Fruit fly (Drosophila melanogaster) whole organism, prepupa: ENCODE results near the gene RpS8.

Experiments used
- Blimp-1 ChIP-seq: fragments of 200-800 bp; sonication (Bioruptor generic); optimal IDR thresholded peaks from 3 replicates; lab custom pipeline; 2017; ENCODE audit warnings: missing biosample characterization, missing genetic modification characterization, mild to moderate bottlenecking, moderate library complexity, missing genetic modification reagents
- CG10631 ChIP-seq: fragments of 200-800 bp; sonication (Bioruptor generic); optimal IDR thresholded peaks from 2 replicates; lab custom pipeline; 2016; ENCODE audit warnings: missing biosample characterization, missing genetic modification characterization
- CG11762 ChIP-seq: fragments of 200-800 bp; sonication (Bioruptor generic); optimal IDR thresholded peaks from 3 replicates; lab custom pipeline; 2016; ENCODE audit warnings: missing biosample characterization, missing genetic modification characterization; ENCODE audit not compliant: insufficient read depth
- CG11902 ChIP-seq: fragments of 200-800 bp; sonication (Bioruptor generic); optimal IDR thresholded peaks from 3 replicates; lab custom pipeline; 2016; ENCODE audit warnings: missing biosample characterization, missing genetic modification characterization
- CG15336 ChIP-seq: fragments of 200-800 bp; sonication (Bioruptor generic); IDR thresholded peaks from 2 replicates; pipeline ENCODE4 v1.3.6; 2022; ENCODE audit warnings: missing biosample characterization, missing genetic modification characterization
- CG1621 ChIP-seq: fragments of 200-800 bp; sonication (Bioruptor generic); optimal IDR thresholded peaks from 3 replicates; lab custom pipeline; 2018; ENCODE audit warnings: missing biosample characterization, mild to moderate bottlenecking, missing genetic modification characterization
- CG16779 ChIP-seq: fragments of 200-800 bp; sonication (Bioruptor generic); optimal IDR thresholded peaks from 3 replicates; lab custom pipeline; 2017; ENCODE audit warnings: missing biosample characterization, mild to moderate bottlenecking, missing genetic modification characterization
- CG3032 ChIP-seq: fragments of 200-800 bp; optimal IDR thresholded peaks from 2 replicates; lab custom pipeline; 2019; ENCODE audit warnings: missing biosample characterization, mild to moderate bottlenecking, missing genetic modification characterization, moderate library complexity
- CG31627 ChIP-seq: fragments of 200-800 bp; sonication (Bioruptor generic); optimal IDR thresholded peaks from 3 replicates; lab custom pipeline; 2016; ENCODE audit warnings: missing biosample characterization, missing genetic modification characterization
- CG32006 ChIP-seq: fragments of 200-800 bp; sonication (Bioruptor generic); optimal IDR thresholded peaks from 3 replicates; lab custom pipeline; 2017; ENCODE audit warnings: missing biosample characterization, mild to moderate bottlenecking, missing genetic modification characterization
- CG3919 ChIP-seq: fragments of 200-800 bp; sonication (Bioruptor generic); optimal IDR thresholded peaks from 3 replicates; lab custom pipeline; 2016; ENCODE audit warnings: missing biosample characterization, missing genetic modification characterization
- CG4318 ChIP-seq: fragments of 200-800 bp; sonication (Bioruptor generic); optimal IDR thresholded peaks from 3 replicates; lab custom pipeline; 2017; ENCODE audit warnings: missing biosample characterization, mild to moderate bottlenecking, missing genetic modification characterization
- CG6276 ChIP-seq: fragments of 200-800 bp; sonication (Bioruptor generic); optimal IDR thresholded peaks from 2 replicates; lab custom pipeline; 2017; ENCODE audit warnings: missing biosample characterization, mild to moderate bottlenecking, missing genetic modification characterization
- CG6792 ChIP-seq: fragments of 200-800 bp; sonication (Bioruptor generic); optimal IDR thresholded peaks from 3 replicates; lab custom pipeline; 2016; ENCODE audit warnings: missing biosample characterization, missing genetic modification characterization
- CG6808 ChIP-seq: fragments of 200-800 bp; sonication (Bioruptor generic); optimal IDR thresholded peaks from 3 replicates; lab custom pipeline; 2017; ENCODE audit warnings: missing biosample characterization, missing genetic modification characterization, mild to moderate bottlenecking, moderate library complexity, missing genetic modification reagents
- CG7368 ChIP-seq: fragments of 200-800 bp; sonication (Bioruptor generic); optimal IDR thresholded peaks from 3 replicates; lab custom pipeline; 2016; ENCODE audit warnings: missing biosample characterization, missing genetic modification characterization
- CG8119 ChIP-seq: fragments of 200-800 bp; sonication (Bioruptor generic); IDR thresholded peaks from 3 replicates; pipeline ENCODE4 v1.3.6; 2022; ENCODE audit warnings: missing biosample characterization, missing genetic modification characterization
- CG8319 ChIP-seq: fragments of 200-800 bp; sonication (Bioruptor generic); optimal IDR thresholded peaks from 3 replicates; lab custom pipeline; 2016; ENCODE audit warnings: missing biosample characterization, missing genetic modification characterization
- CG8632 ChIP-seq: fragments of 200-800 bp; sonication (Bioruptor generic); optimal IDR thresholded peaks from 3 replicates; lab custom pipeline; 2016; ENCODE audit warnings: missing biosample characterization, missing genetic modification characterization
- CG9139 ChIP-seq: fragments of 200-800 bp; sonication (Bioruptor generic); optimal IDR thresholded peaks from 3 replicates; lab custom pipeline; 2017; ENCODE audit warnings: missing biosample characterization, mild to moderate bottlenecking, missing genetic modification characterization
- Eip75B ChIP-seq: fragments of 200-800 bp; sonication (Bioruptor generic); optimal IDR thresholded peaks from 3 replicates; lab custom pipeline; 2016; ENCODE audit warnings: missing biosample characterization, missing genetic modification characterization
- Eip78C ChIP-seq: fragments of 200-800 bp; sonication (Bioruptor generic); peaks from one replicate; lab custom pipeline; 2016; ENCODE audit warnings: missing biosample characterization, missing genetic modification characterization
- Eip93F ChIP-seq: fragments of 200-800 bp; sonication (Bioruptor generic); optimal IDR thresholded peaks from 2 replicates; lab custom pipeline; 2016; ENCODE audit warnings: missing biosample characterization, mild to moderate bottlenecking, missing genetic modification characterization
- Ets21C ChIP-seq: fragments of 200-800 bp; sonication (Bioruptor generic); optimal IDR thresholded peaks from 3 replicates; lab custom pipeline; 2016; ENCODE audit warnings: missing biosample characterization, missing genetic modification characterization
- Ets96B ChIP-seq: fragments of 200-800 bp; optimal IDR thresholded peaks from 2 replicates; lab custom pipeline; 2019; ENCODE audit warnings: missing biosample characterization, mild to moderate bottlenecking, missing genetic modification characterization, moderate library complexity
- Gug ChIP-seq: fragments of 200-800 bp; sonication (Bioruptor generic); IDR thresholded peaks from 2 replicates; pipeline ENCODE4 v1.3.6; 2022; ENCODE audit warnings: missing biosample characterization, missing genetic modification characterization
- Hr38 ChIP-seq: sonication (Bioruptor generic); optimal IDR thresholded peaks from 2 replicates; lab custom pipeline; 2016; ENCODE audit warnings: missing biosample characterization, missing genetic modification characterization
- Hr39 ChIP-seq: fragments of 200-800 bp; sonication (Bioruptor generic); optimal IDR thresholded peaks from 2 replicates; lab custom pipeline; 2016; ENCODE audit warnings: missing biosample characterization, missing genetic modification characterization
- Hr4 ChIP-seq: fragments of 200-800 bp; sonication (Bioruptor generic); optimal IDR thresholded peaks from 3 replicates; lab custom pipeline; 2016; ENCODE audit warnings: missing biosample characterization, missing genetic modification characterization
- Lpt ChIP-seq: fragments of 200-800 bp; sonication (Bioruptor generic); optimal IDR thresholded peaks from 3 replicates; lab custom pipeline; 2016; ENCODE audit warnings: missing biosample characterization, missing genetic modification characterization
- OdsH ChIP-seq: fragments of 200-800 bp; sonication (Bioruptor generic); optimal IDR thresholded peaks from 3 replicates; lab custom pipeline; 2016; ENCODE audit warnings: missing biosample characterization, missing genetic modification characterization
- Smox ChIP-seq: fragments of 200-800 bp; sonication (Bioruptor generic); optimal IDR thresholded peaks from 3 replicates; lab custom pipeline; 2016; ENCODE audit warnings: missing biosample characterization, missing genetic modification characterization
- Sox102F ChIP-seq: fragments of 200-800 bp; sonication (Bioruptor generic); optimal IDR thresholded peaks from 2 replicates; lab custom pipeline; 2016; ENCODE audit warnings: missing biosample characterization, mild to moderate bottlenecking, missing genetic modification characterization
- Sox14 ChIP-seq: fragments of 200-800 bp; sonication (Bioruptor generic); optimal IDR thresholded peaks from 3 replicates; lab custom pipeline; 2016; ENCODE audit warnings: missing biosample characterization, missing genetic modification characterization
- Sox15 ChIP-seq: fragments of 200-800 bp; sonication (Bioruptor generic); optimal IDR thresholded peaks from 3 replicates; lab custom pipeline; 2016; ENCODE audit warnings: missing biosample characterization, missing genetic modification characterization
- achi ChIP-seq: fragments of 200-800 bp; sonication (Bioruptor generic); optimal IDR thresholded peaks from 3 replicates; lab custom pipeline; 2016; ENCODE audit warnings: missing biosample characterization, missing genetic modification characterization
- acj6 ChIP-seq: fragments of 200-800 bp; sonication (Bioruptor generic); optimal IDR thresholded peaks from 3 replicates; lab custom pipeline; 2016; ENCODE audit warnings: missing biosample characterization, missing genetic modification characterization
- dac ChIP-seq: fragments of 200-800 bp; sonication (Bioruptor generic); optimal IDR thresholded peaks from 2 replicates; lab custom pipeline; 2017; ENCODE audit warnings: missing biosample characterization, mild to moderate bottlenecking, missing genetic modification characterization
- eg ChIP-seq: fragments of 200-800 bp; sonication (Bioruptor generic); IDR thresholded peaks from 3 replicates; pipeline ENCODE4 v1.3.6; 2022; ENCODE audit warnings: missing biosample characterization, missing genetic modification characterization
- esn ChIP-seq: fragments of 200-800 bp; sonication (Bioruptor generic); optimal IDR thresholded peaks from 2 replicates; lab custom pipeline; 2016; ENCODE audit warnings: missing biosample characterization, mild to moderate bottlenecking, missing genetic modification characterization, moderate library complexity
- fd59A ChIP-seq: fragments of 200-800 bp; sonication (Bioruptor generic); optimal IDR thresholded peaks from 2 replicates; lab custom pipeline; 2017; ENCODE audit warnings: missing biosample characterization, mild to moderate bottlenecking, missing genetic modification characterization, missing genetic modification reagents
- fd85E ChIP-seq: fragments of 200-800 bp; sonication (Bioruptor generic); optimal IDR thresholded peaks from 3 replicates; lab custom pipeline; 2016; ENCODE audit warnings: missing biosample characterization, missing genetic modification characterization
- lz ChIP-seq: fragments of 200-800 bp; sonication (Bioruptor generic); optimal IDR thresholded peaks from 3 replicates; lab custom pipeline; 2016; ENCODE audit warnings: missing biosample characterization, missing genetic modification characterization
- net ChIP-seq: fragments of 200-800 bp; sonication (Bioruptor generic); optimal IDR thresholded peaks from 3 replicates; lab custom pipeline; 2016; ENCODE audit warnings: missing biosample characterization, missing genetic modification characterization
- pdm3 ChIP-seq: fragments of 200-800 bp; sonication (Bioruptor generic); optimal IDR thresholded peaks from 3 replicates; lab custom pipeline; 2016; ENCODE audit warnings: missing biosample characterization, missing genetic modification characterization
- salr ChIP-seq, 2 experiments: fragments of 200-800 bp; sonication (Bioruptor generic); optimal IDR thresholded peaks; 3 replicates each; lab custom pipeline; 2016 to 2018; ENCODE audit warnings: missing biosample characterization in 2 of 2, missing genetic modification characterization in 2 of 2, mild to moderate bottlenecking in 1 of 2
- spab ChIP-seq: fragments of 200-800 bp; sonication (Bioruptor generic); optimal IDR thresholded peaks from 2 replicates; lab custom pipeline; 2017; ENCODE audit warnings: missing biosample characterization, mild to moderate bottlenecking, missing genetic modification characterization, missing genetic modification reagents
- svp ChIP-seq: fragments of 200-800 bp; sonication (Bioruptor generic); peaks from one replicate; lab custom pipeline; 2016; ENCODE audit warnings: missing biosample characterization, missing genetic modification characterization
- topi ChIP-seq: fragments of 200-800 bp; sonication (Bioruptor generic); optimal IDR thresholded peaks from 3 replicates; lab custom pipeline; 2016; ENCODE audit warnings: missing biosample characterization, missing genetic modification characterization
- vri ChIP-seq: fragments of 200-800 bp; sonication (Bioruptor generic); optimal IDR thresholded peaks from 3 replicates; lab custom pipeline; 2016; ENCODE audit warnings: missing biosample characterization, mild to moderate bottlenecking, missing genetic modification characterization

The RpS8 gene

DNA sequence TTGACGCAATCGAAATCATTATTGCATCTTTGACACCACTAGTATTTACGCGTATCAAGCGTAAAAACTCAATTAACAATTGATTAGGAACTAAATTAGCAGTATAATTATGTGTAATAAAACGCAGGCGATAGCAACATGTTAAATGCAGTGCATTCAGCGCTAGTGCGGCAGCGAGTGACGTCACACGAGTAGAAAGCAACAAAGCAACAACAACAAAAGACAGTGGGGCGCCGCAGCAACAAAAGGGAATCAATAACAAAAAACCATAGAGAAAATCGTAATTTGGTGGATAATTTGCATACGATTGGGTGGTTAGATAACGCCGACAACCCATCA is 7.9 kb downstream of the RpS8 start, which contains the start of gene CG34133:
Gene CG34133, plus strand, starts transcription at position 16 of the 339 bp plus-strand sequence.
- TF ChIP-seq eg (GFP tag; lab: Robert Waterston, UW) (no peak), Eip78C (GFP tag; lab: Kevin White, UChicago) (peak; percentile 46), Hr39 (no peak), lz (no peak), fd85E (GFP tag; lab: Kevin White, UChicago) (no peak), CG6792 (GFP tag; lab: Kevin White, UChicago) (no peak), Eip75B (no peak)

DNA sequence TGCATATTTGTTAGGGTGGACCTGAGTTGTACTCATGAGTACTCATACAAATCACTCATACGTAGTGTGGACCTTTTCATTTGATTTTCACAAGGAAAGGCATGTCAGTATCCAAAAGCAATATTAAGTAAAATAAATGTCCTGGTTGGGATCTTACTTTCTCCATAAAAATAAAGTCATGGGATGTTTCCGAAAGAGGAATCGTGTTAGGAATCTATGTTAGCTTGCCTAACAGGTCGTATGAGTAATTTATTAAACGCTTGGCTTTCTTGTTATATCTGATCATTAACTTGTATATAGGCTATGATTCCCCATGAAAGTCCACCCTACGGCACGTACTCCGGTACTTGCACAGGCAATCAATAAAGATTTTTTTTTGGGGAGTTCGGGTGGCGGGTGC is 14.4 kb downstream of the RpS8 start:
- TF ChIP-seq CG32006 (GFP tag; lab: Kevin White, UChicago) (peak; percentile 87), svp (GFP tag; lab: Kevin White, UChicago) (no peak), CG10631 (GFP tag; lab: Kevin White, UChicago) (peak; percentile 75), CG4318 (GFP tag; lab: Kevin White, UChicago) (no peak), CG8119 (GFP tag; lab: Robert Waterston, UW) (peak; percentile 85), CG6808 (GFP tag; lab: Kevin White, UChicago) (peak; percentile 58), CG8319 (GFP tag; lab: Kevin White, UChicago) (peak; percentile 21), OdsH (GFP tag; lab: Kevin White, UChicago) (peak; percentile 80), CG11902 (peak; percentile 25), fd85E (GFP tag; lab: Kevin White, UChicago) (no peak), vri (GFP tag; lab: Kevin White, UChicago) (peak; percentile 21), CG31627 (GFP tag; lab: Kevin White, UChicago) (peak; percentile 62), CG9139 (GFP tag; lab: Kevin White, UChicago) (peak; percentile 61), Hr4 (peak; percentile 89), Lpt (GFP tag; lab: Kevin White, UChicago) (peak; percentile 59), CG3919 (GFP tag; lab: Kevin White, UChicago) (peak; percentile 73), CG8632 (GFP tag; lab: Kevin White, UChicago) (peak; percentile 66), salr (GFP tag; optimal IDR thresholded peaks at IDR 0.05; lab: Kevin White, UChicago) (peak; percentile 26 to 84), fd59A (peak; percentile 65), Eip93F (GFP tag; lab: Kevin White, UChicago) (no peak), Ets96B (tag; lab: Kevin White, UChicago) (peak; percentile 72), CG15336 (GFP tag; lab: Robert Waterston, UW) (peak; percentile 84), spab (GFP tag; lab: Kevin White, UChicago) (peak; percentile 56), Eip75B (peak; percentile 75), CG1621 (tag; lab: Kevin White, UChicago) (peak; percentile 66), net (GFP tag; lab: Kevin White, UChicago) (peak; percentile 80), Blimp-1 (GFP tag; lab: Kevin White, UChicago) (peak; percentile 7), CG7368 (GFP tag; lab: Kevin White, UChicago) (no peak), Smox (GFP tag; lab: Kevin White, UChicago) (no peak), CG16779 (tag; lab: Kevin White, UChicago) (peak; percentile 56), Hr39 (peak; percentile 68), dac (GFP tag; lab: Kevin White, UChicago) (peak; percentile 76), pdm3 (GFP tag; lab: Kevin White, UChicago) (no peak), CG11762 (GFP tag; lab: Kevin White, UChicago) (peak; percentile 79), topi (GFP tag; lab: Kevin White, UChicago) (peak; percentile 74), lz (peak; percentile 73), Sox15 (GFP tag; lab: Kevin White, UChicago) (peak; percentile 57), CG3032 (tag; lab: Kevin White, UChicago) (peak; percentile 49), Ets21C (GFP tag; lab: Kevin White, UChicago) (peak; percentile 57), CG6792 (GFP tag; lab: Kevin White, UChicago) (peak; percentile 71), Eip78C (GFP tag; lab: Kevin White, UChicago) (peak; percentile 96), Sox102F (GFP tag; lab: Kevin White, UChicago) (peak; percentile 78), Sox14 (GFP tag; lab: Kevin White, UChicago) (peak; percentile 71), Gug (GFP tag; lab: Robert Waterston, UW) (0 out of 2 replicates have a peak, but pooled peaks have one; percentile 34), Hr38 (GFP tag; lab: Kevin White, UChicago) (no peak), CG6276 (peak; percentile 84), eg (GFP tag; lab: Robert Waterston, UW) (no peak), esn (GFP tag; lab: Kevin White, UChicago) (peak; percentile 82), acj6 (GFP tag; lab: Kevin White, UChicago) (peak; percentile 79), achi (peak; percentile 75)
